Worm (Caenorhabditis elegans) whole organism, midembryonic: ENCODE data around the gene C06A8.8.

Experiments used
- flt-1 ChIP-seq: fragments of 200-800 bp; sonication (Bioruptor generic); IDR thresholded peaks from 2 replicates; pipeline ENCODE4 v1.3.6; 2022; ENCODE audit warnings: missing genetic modification characterization, missing compliant biosample characterization
- med-1 ChIP-seq: sonication (generic microtip); optimal IDR thresholded peaks from 2 replicates; lab custom pipeline; 2017; ENCODE audit warnings: missing genetic modification characterization, mild to moderate bottlenecking, missing compliant biosample characterization, antibody characterized with exemption, missing genetic modification reagents; ENCODE audit not compliant: insufficient read depth
- tab-1 ChIP-seq: fragments of 200-800 bp; sonication (Bioruptor generic); IDR thresholded peaks from 2 replicates; pipeline ENCODE4 v1.3.6; 2022; ENCODE audit warnings: missing genetic modification characterization, missing compliant biosample characterization
- ztf-23 ChIP-seq: fragments of 200-800 bp; sonication (Bioruptor generic); IDR thresholded peaks from 2 replicates; pipeline ENCODE4 v1.3.6; 2022; ENCODE audit warnings: missing genetic modification reagents, missing genetic modification characterization, missing compliant biosample characterization
- ztf-29 ChIP-seq: fragments of 200-800 bp; sonication (Bioruptor generic); IDR thresholded peaks from 2 replicates; pipeline ENCODE4 v1.3.6; 2022; ENCODE audit warnings: missing genetic modification reagents, missing genetic modification characterization, missing compliant biosample characterization

- TF ChIP-seq flt-1 (GFP tag; lab: Robert Waterston, UW) (no peak), ztf-23 (no peak), tab-1 (GFP tag; lab: Robert Waterston, UW) (no peak), ztf-29 (GFP tag; lab: Robert Waterston, UW) (no peak), med-1 (GFP tag; lab: Kevin White, UChicago) (no peak)
These were observed 8.2 kb downstream of the C06A8.8 start, which contains the start of gene B0228.9 for ce11 chrII:7763569-7763968.
